Fruit fly (Drosophila melanogaster): Measurements from ENCODE around the gene CG14855.

Gene CG14855

DNA sequence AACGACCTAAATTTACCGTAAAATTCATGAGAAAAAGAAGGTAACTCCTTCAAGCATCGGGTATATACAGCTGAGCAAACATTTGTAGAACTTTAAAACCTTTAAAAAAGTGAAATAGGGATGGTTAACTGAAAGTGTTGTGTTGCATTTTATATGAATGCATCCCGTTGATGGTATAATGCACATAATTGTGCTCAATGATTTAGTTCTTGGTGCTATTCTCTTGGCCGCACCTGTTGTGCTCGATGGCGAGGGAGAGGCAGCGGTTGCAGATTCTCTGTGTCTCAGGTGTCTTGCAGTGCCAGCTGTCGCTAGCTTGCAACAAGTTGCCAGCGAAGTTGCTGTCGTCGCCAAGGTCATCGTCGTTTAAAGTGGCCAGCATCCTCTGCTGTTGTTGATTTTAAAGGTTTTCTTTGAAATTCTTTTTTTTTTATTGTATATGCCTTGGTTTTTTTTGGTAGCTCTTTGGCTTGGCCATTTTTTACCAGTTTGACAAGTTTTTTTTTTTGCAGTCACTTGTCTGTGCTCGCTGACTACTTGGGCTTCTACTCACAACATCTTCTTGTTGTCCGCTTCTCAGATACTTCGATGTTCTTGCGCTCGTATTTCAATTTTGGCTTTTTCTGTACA, 30.6 kb upstream of the CG14855 start:
- no peak for TF ChIP-seq pad (GFP tag; optimal IDR thresholded peaks at IDR 0.05)
- no peak for TF ChIP-seq CG12768 (GFP tag; optimal IDR thresholded peaks at IDR 0.05)

DNA sequence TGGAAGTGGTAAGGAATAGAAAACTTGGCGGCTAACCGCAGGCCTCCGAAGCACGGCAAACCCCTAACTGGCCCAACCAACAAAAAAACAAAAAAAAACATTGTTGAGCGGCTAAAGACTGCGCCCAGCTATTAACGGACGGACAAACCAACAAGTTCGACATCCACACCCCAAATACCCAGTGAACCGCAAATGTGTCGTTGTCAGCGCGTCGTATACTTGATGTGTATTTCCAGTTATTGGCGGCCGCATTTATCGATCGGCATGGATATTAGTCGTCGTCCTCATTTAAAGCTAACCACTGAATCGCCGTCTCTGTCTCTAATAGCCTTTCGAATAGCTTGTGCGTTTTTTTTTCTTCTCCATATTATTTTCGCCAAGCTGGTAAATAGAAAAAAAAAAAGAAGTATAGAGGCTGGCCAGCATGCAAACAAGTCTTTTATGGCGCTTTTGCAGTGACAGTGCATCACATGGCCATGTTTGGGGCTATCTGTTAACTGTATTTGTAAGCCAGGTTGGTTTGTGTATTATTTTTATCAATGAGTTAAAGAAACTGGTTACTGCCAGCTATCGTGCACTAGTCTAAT, 29.6 kb upstream of the CG14855 start:
- TF ChIP-seq kay (GFP tag; ENCODE audit: borderline replicate concordance) (no peak), tj (GFP tag; optimal IDR thresholded peaks at IDR 0.05) (no peak), CG14711 (tag; optimal IDR thresholded peaks at IDR 0.05) (no peak), CG7101 (tag; optimal IDR thresholded peaks at IDR 0.05) (no peak), CG1620 (GFP tag; optimal IDR thresholded peaks at IDR 0.05) (no peak), Hr96 (GFP tag; optimal IDR thresholded peaks at IDR 0.05) (no peak), CG5204 (GFP tag; optimal IDR thresholded peaks at IDR 0.05) (no peak), CG7045 (GFP tag; optimal IDR thresholded peaks at IDR 0.05) (no peak), CG12768 (GFP tag; optimal IDR thresholded peaks at IDR 0.05) (no peak), Crg-1 (GFP tag; optimal IDR thresholded peaks at IDR 0.05) (no peak)

dm6 chr3R:14775395-14775794, 20.7 kb upstream of the CG14855 start:
- TF ChIP-seq cic (GFP tag; optimal IDR thresholded peaks at IDR 0.05) (no peak), CG5204 (GFP tag; optimal IDR thresholded peaks at IDR 0.05) (peak; percentile 37)

dm6 chr3R:14779733-14780278, 16.3 kb upstream of the CG14855 start:
- TF ChIP-seq CG12768 (GFP tag; optimal IDR thresholded peaks at IDR 0.05) (peak; percentile 8), CG33017 (tag; optimal IDR thresholded peaks at IDR 0.05) (peak; percentile 43), kay (GFP tag; ENCODE audit: borderline replicate concordance) (peak; percentile 90), toe (GFP tag; optimal IDR thresholded peaks at IDR 0.05) (peak; percentile 21), CG7101 (tag; optimal IDR thresholded peaks at IDR 0.05) (no peak), bab1 (GFP tag; optimal IDR thresholded peaks at IDR 0.05) (no peak), tj (GFP tag; optimal IDR thresholded peaks at IDR 0.05) (no peak)

- TF ChIP-seq Hr96 (GFP tag; optimal IDR thresholded peaks at IDR 0.05) (no peak), ovo (GFP tag; optimal IDR thresholded peaks at IDR 0.05) (no peak), Mnt (GFP tag; optimal IDR thresholded peaks at IDR 0.05) (no peak), bab1 (GFP tag; optimal IDR thresholded peaks at IDR 0.05) (no peak), CG1620 (GFP tag; optimal IDR thresholded peaks at IDR 0.05) (no peak), Clk (GFP tag; optimal IDR thresholded peaks at IDR 0.05) (no peak), kay (GFP tag; ENCODE audit: borderline replicate concordance) (peak; percentile 91), Crg-1 (GFP tag; optimal IDR thresholded peaks at IDR 0.05) (no peak), cic (GFP tag; optimal IDR thresholded peaks at IDR 0.05) (peak; percentile 38), CG7101 (tag; optimal IDR thresholded peaks at IDR 0.05) (no peak), cnc (optimal IDR thresholded peaks at IDR 0.05) (no peak), CG7045 (GFP tag; optimal IDR thresholded peaks at IDR 0.05) (no peak), CG14711 (tag; optimal IDR thresholded peaks at IDR 0.05) (no peak), CG12768 (GFP tag; optimal IDR thresholded peaks at IDR 0.05) (peak; percentile 26), pad (GFP tag; optimal IDR thresholded peaks at IDR 0.05) (no peak)
These were observed 15.4 kb upstream of the CG14855 start for dm6 chr3R:14780747-14781146.

dm6 chr3R:14785335-14785734, 10.8 kb upstream of the CG14855 start:
- TF ChIP-seq CG14711 (tag; optimal IDR thresholded peaks at IDR 0.05) = no peak
- TF ChIP-seq tj (GFP tag; optimal IDR thresholded peaks at IDR 0.05) = no peak
- TF ChIP-seq kay (GFP tag; ENCODE audit: borderline replicate concordance) = peak; percentile 11
- TF ChIP-seq toe (GFP tag; optimal IDR thresholded peaks at IDR 0.05) = no peak

DNA sequence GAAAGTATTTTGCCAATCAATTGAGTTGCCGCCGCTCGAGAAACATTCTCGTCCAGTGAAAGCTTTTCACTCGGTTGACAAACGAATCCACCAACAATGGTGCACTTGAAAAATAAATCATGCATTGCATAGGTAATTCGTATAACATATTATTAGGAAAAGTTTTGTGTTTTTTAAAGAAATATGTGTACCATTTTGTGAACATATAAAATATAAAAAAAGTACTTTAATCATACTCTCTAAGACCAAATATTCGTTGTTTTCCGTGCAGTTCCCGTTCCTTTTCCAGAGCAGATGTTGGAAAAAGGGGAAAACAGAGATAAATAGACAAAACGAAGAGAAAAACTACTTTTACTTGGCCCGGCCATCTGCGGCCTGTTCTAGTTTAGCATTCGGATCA, 9.4 kb upstream of the CG14855 start:
- TF ChIP-seq cnc (optimal IDR thresholded peaks at IDR 0.05) (no peak), Clk (GFP tag; optimal IDR thresholded peaks at IDR 0.05) (no peak), ovo (GFP tag; optimal IDR thresholded peaks at IDR 0.05) (no peak), Mnt (GFP tag; optimal IDR thresholded peaks at IDR 0.05) (no peak), CG12768 (GFP tag; optimal IDR thresholded peaks at IDR 0.05) (no peak), CG11617 (GFP tag; optimal IDR thresholded peaks at IDR 0.05) (no peak), CG1620 (GFP tag; optimal IDR thresholded peaks at IDR 0.05) (no peak), toe (GFP tag; optimal IDR thresholded peaks at IDR 0.05) (no peak), Crg-1 (GFP tag; optimal IDR thresholded peaks at IDR 0.05) (no peak), tj (GFP tag; optimal IDR thresholded peaks at IDR 0.05) (no peak), CG7101 (tag; optimal IDR thresholded peaks at IDR 0.05) (no peak), kay (GFP tag; ENCODE audit: borderline replicate concordance) (no peak), CG33017 (tag; optimal IDR thresholded peaks at IDR 0.05) (no peak), CG7045 (GFP tag; optimal IDR thresholded peaks at IDR 0.05) (no peak), CG5204 (GFP tag; optimal IDR thresholded peaks at IDR 0.05) (no peak), CG14711 (tag; optimal IDR thresholded peaks at IDR 0.05) (no peak), Hr96 (GFP tag; optimal IDR thresholded peaks at IDR 0.05) (no peak), cic (GFP tag; optimal IDR thresholded peaks at IDR 0.05) (no peak), bab1 (GFP tag; optimal IDR thresholded peaks at IDR 0.05) (no peak)
